Worm (Caenorhabditis elegans) whole organism, midembryonic: ENCODE measurements around the gene par-3.

Experiments used
- T22C8.4 ChIP-seq: fragments of 200-800 bp; sonication (Bioruptor generic); IDR thresholded peaks from 2 replicates; pipeline ENCODE4 v1.3.6; 2022; ENCODE audit warnings: missing genetic modification characterization, missing compliant biosample characterization
- cog-1 ChIP-seq: sonication (generic microtip); optimal IDR thresholded peaks from 2 replicates; lab custom pipeline; 2016; ENCODE audit warnings: missing genetic modification characterization, missing compliant biosample characterization
- flt-1 ChIP-seq: fragments of 200-800 bp; sonication (Bioruptor generic); IDR thresholded peaks from 2 replicates; pipeline ENCODE4 v1.3.6; 2022; ENCODE audit warnings: missing genetic modification characterization, missing compliant biosample characterization
- klf-2 ChIP-seq: fragments of 200-800 bp; sonication (Bioruptor generic); conservative IDR thresholded peaks from 2 replicates; pipeline ENCODE4 v1.3.6; 2022; ENCODE audit warnings: missing genetic modification reagents, missing genetic modification characterization, missing compliant biosample characterization
- med-1 ChIP-seq: sonication (generic microtip); optimal IDR thresholded peaks from 2 replicates; lab custom pipeline; 2017; ENCODE audit warnings: missing genetic modification characterization, mild to moderate bottlenecking, missing compliant biosample characterization, antibody characterized with exemption, missing genetic modification reagents; ENCODE audit not compliant: insufficient read depth
- ref-1 ChIP-seq: fragments of 200-800 bp; sonication (Bioruptor generic); conservative IDR thresholded peaks from 2 replicates; pipeline ENCODE4 v1.3.6; 2022; ENCODE audit warnings: missing genetic modification reagents, missing genetic modification characterization, missing compliant biosample characterization
- tab-1 ChIP-seq: fragments of 200-800 bp; sonication (Bioruptor generic); IDR thresholded peaks from 2 replicates; pipeline ENCODE4 v1.3.6; 2022; ENCODE audit warnings: missing genetic modification characterization, missing compliant biosample characterization
- ztf-23 ChIP-seq: fragments of 200-800 bp; sonication (Bioruptor generic); IDR thresholded peaks from 2 replicates; pipeline ENCODE4 v1.3.6; 2022; ENCODE audit warnings: missing genetic modification reagents, missing genetic modification characterization, missing compliant biosample characterization
- ztf-29 ChIP-seq: fragments of 200-800 bp; sonication (Bioruptor generic); IDR thresholded peaks from 2 replicates; pipeline ENCODE4 v1.3.6; 2022; ENCODE audit warnings: missing genetic modification reagents, missing genetic modification characterization, missing compliant biosample characterization

DNA sequence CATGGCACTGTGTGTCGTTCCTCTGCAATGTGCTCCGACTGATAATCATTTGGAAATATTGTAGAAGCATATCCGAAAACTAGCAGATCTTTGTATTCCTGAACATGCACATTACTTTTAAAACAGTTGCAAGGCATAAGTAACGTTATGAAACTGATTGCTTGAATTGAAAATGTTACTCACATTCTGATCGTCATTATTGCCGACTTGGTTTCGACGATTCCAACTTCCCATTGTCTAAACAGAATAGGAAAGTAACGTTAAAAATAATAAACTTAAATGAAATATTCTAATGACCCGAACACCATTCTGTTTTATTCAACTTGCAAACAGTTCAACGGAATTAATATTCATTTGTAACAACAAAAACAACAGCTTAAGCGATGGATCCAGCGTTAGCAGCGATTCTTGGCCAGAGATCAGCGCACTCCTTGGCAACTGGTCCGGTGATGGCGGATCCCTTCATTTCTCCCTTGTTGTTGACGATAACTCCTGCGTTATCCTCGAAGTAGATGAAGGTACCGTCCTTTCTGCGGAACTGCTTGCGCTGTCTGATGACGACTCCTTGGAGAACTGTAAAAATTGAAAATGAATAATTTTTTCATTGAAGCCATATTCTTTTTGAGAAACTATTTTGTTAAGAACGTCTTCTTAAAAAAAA lies 41.3 kb downstream of the par-3 start, which contains the start of gene swp-1:
- TF ChIP-seq flt-1 (GFP tag; lab: Robert Waterston, UW): no peak
- TF ChIP-seq med-1 (GFP tag; lab: Kevin White, UChicago): no peak
- no peak for TF ChIP-seq tab-1
- no peak for TF ChIP-seq ztf-29 (GFP tag; lab: Robert Waterston, UW)
- TF ChIP-seq klf-2 (GFP tag; lab: Robert Waterston, UW): no peak
- no peak for TF ChIP-seq ref-1 (GFP tag; lab: Robert Waterston, UW)
- TF ChIP-seq T22C8.4: no peak
- no peak for TF ChIP-seq cog-1 (tag; lab: Kevin White, UChicago)
- TF ChIP-seq ztf-23 (GFP tag; lab: Robert Waterston, UW): no peak
